Worm (Caenorhabditis elegans) whole organism, mixed stage, embryonic: ENCODE data around the gene sdz-5.
A peak's percentile ranks its signal among the peaks of the same experiment; 100 is the strongest.

Experiments used
- M03D4.4 ChIP-seq: sonication (generic microtip); optimal IDR thresholded peaks from 2 replicates; lab custom pipeline; 2017; ENCODE audit warnings: mild to moderate bottlenecking, missing genetic modification characterization, missing compliant biosample characterization
- bed-3 ChIP-seq: fragments of 200-800 bp; sonication (Bioruptor generic); optimal IDR thresholded peaks from 3 replicates; lab custom pipeline; 2018; ENCODE audit warnings: mild to moderate bottlenecking, missing genetic modification characterization, moderate library complexity, missing compliant biosample characterization
- blmp-1 ChIP-seq: fragments of 150-350 bp; optimal IDR thresholded peaks from 2 replicates; lab custom pipeline; 2014; ENCODE audit warnings: missing biosample characterization, missing genetic modification characterization
- ceh-39 ChIP-seq: fragments of 150-350 bp; optimal IDR thresholded peaks from 2 replicates; lab custom pipeline; 2014; ENCODE audit warnings: missing biosample characterization, missing genetic modification characterization
- ceh-43 ChIP-seq: fragments of 200-800 bp; sonication (Bioruptor generic); optimal IDR thresholded peaks from 2 replicates; lab custom pipeline; 2018; ENCODE audit warnings: mild to moderate bottlenecking, missing genetic modification characterization, moderate library complexity, missing compliant biosample characterization
- ces-1 ChIP-seq: fragments of 150-350 bp; optimal IDR thresholded peaks from 2 replicates; lab custom pipeline; 2014; ENCODE audit warnings: missing biosample characterization, missing genetic modification reagents, missing genetic modification characterization
- drap-1 ChIP-seq: fragments of 200-800 bp; sonication (Bioruptor generic); optimal IDR thresholded peaks from 3 replicates; lab custom pipeline; 2018; ENCODE audit warnings: mild to moderate bottlenecking, missing genetic modification characterization, missing compliant biosample characterization
- elt-1 ChIP-seq: sonication (generic microtip); optimal IDR thresholded peaks from 2 replicates; lab custom pipeline; 2017; ENCODE audit warnings: missing genetic modification characterization, mild to moderate bottlenecking, missing compliant biosample characterization, antibody characterized with exemption, moderate library complexity, borderline replicate concordance; ENCODE audit not compliant: insufficient read depth
- elt-3 ChIP-seq: fragments of 150-350 bp; optimal IDR thresholded peaks from 2 replicates; lab custom pipeline; 2014; ENCODE audit warnings: missing biosample characterization, missing genetic modification characterization
- hlh-1 ChIP-seq: fragments of 150-350 bp; optimal IDR thresholded peaks from 2 replicates; lab custom pipeline; 2014; ENCODE audit warnings: missing biosample characterization, missing genetic modification reagents, missing genetic modification characterization
- lin-32 ChIP-seq: fragments of 200-800 bp; sonication (Bioruptor generic); optimal IDR thresholded peaks from 2 replicates; lab custom pipeline; 2018; ENCODE audit warnings: mild to moderate bottlenecking, missing genetic modification characterization, missing compliant biosample characterization
- lsy-2 ChIP-seq: fragments of 150-350 bp; optimal IDR thresholded peaks from 2 replicates; lab custom pipeline; 2014; ENCODE audit warnings: missing biosample characterization, missing genetic modification characterization
- mab-5 ChIP-seq: fragments of 150-350 bp; optimal IDR thresholded peaks from 2 replicates; lab custom pipeline; 2014; ENCODE audit warnings: missing biosample characterization, missing genetic modification characterization
- mls-2 ChIP-seq: sonication (generic microtip); optimal IDR thresholded peaks from 2 replicates; lab custom pipeline; 2016; ENCODE audit warnings: mild to moderate bottlenecking, missing genetic modification characterization, moderate library complexity, missing compliant biosample characterization
- nhr-2 ChIP-seq: fragments of 150-350 bp; optimal IDR thresholded peaks from 2 replicates; lab custom pipeline; 2014; ENCODE audit warnings: missing biosample characterization, missing genetic modification characterization
- nhr-237 ChIP-seq: fragments of 150-350 bp; optimal IDR thresholded peaks from 2 replicates; lab custom pipeline; 2014; ENCODE audit warnings: missing biosample characterization, missing genetic modification characterization
- nhr-28 ChIP-seq: fragments of 150-350 bp; optimal IDR thresholded peaks from 2 replicates; lab custom pipeline; 2014; ENCODE audit warnings: missing biosample characterization, missing genetic modification characterization
- nhr-76 ChIP-seq: sonication (generic microtip); optimal IDR thresholded peaks from 2 replicates; lab custom pipeline; 2017; ENCODE audit warnings: missing biosample characterization, missing genetic modification characterization
- pha-4 ChIP-seq: fragments of 150-350 bp; optimal IDR thresholded peaks from 2 replicates; lab custom pipeline; 2018; ENCODE audit warnings: missing biosample characterization, missing genetic modification reagents, missing genetic modification characterization
- sem-2 ChIP-seq: fragments of 200-800 bp; sonication (Bioruptor generic); optimal IDR thresholded peaks from 2 replicates; lab custom pipeline; 2018; ENCODE audit warnings: mild to moderate bottlenecking, missing genetic modification characterization, missing compliant biosample characterization
- sptf-1 ChIP-seq: sonication (generic microtip); optimal IDR thresholded peaks from 2 replicates; lab custom pipeline; 2017; ENCODE audit warnings: mild to moderate bottlenecking, missing genetic modification characterization, moderate library complexity, missing compliant biosample characterization
- tbx-8 ChIP-seq: fragments of 200-800 bp; sonication (Bioruptor generic); optimal IDR thresholded peaks from 2 replicates; lab custom pipeline; 2018; ENCODE audit warnings: mild to moderate bottlenecking, missing genetic modification characterization, moderate library complexity, missing compliant biosample characterization
- unc-120 ChIP-seq: sonication (generic microtip); optimal IDR thresholded peaks from 2 replicates; lab custom pipeline; 2017; ENCODE audit warnings: missing genetic modification characterization, missing compliant biosample characterization; ENCODE audit not compliant: poor library complexity, severe bottlenecking
- unc-39 ChIP-seq: fragments of 150-350 bp; optimal IDR thresholded peaks from 2 replicates; lab custom pipeline; 2014; ENCODE audit warnings: missing biosample characterization, missing genetic modification characterization
- unc-62 ChIP-seq: fragments of 150-350 bp; optimal IDR thresholded peaks from 2 replicates; lab custom pipeline; 2014; ENCODE audit warnings: missing biosample characterization, missing genetic modification reagents, missing genetic modification characterization
- zip-8 ChIP-seq: fragments of 150-350 bp; optimal IDR thresholded peaks from 2 replicates; lab custom pipeline; 2014; ENCODE audit warnings: missing biosample characterization, missing genetic modification characterization
- ztf-11 ChIP-seq: fragments of 150-350 bp; optimal IDR thresholded peaks from 2 replicates; lab custom pipeline; 2014; ENCODE audit warnings: missing biosample characterization, missing genetic modification characterization

The sdz-5 gene

ce11 chrII:3008400-3008799 is at the start of gene sdz-5:
Gene sdz-5, plus strand, starts transcription at chrII:3008700.
- TF ChIP-seq ceh-39 (tag; lab: Kevin White, UChicago): peak; percentile 8
- TF ChIP-seq nhr-237 (tag; lab: Kevin White, UChicago): no peak

ce11 chrII:2962531-2963164 is 45.9 kb upstream of the sdz-5 start:
- peak; percentile 77 for TF ChIP-seq zip-8 (tag; lab: Kevin White, UChicago)
- no peak for TF ChIP-seq tbx-8 (GFP tag; lab: Kevin White, UChicago)
- TF ChIP-seq, all 35 proteins: peak for 1

DNA sequence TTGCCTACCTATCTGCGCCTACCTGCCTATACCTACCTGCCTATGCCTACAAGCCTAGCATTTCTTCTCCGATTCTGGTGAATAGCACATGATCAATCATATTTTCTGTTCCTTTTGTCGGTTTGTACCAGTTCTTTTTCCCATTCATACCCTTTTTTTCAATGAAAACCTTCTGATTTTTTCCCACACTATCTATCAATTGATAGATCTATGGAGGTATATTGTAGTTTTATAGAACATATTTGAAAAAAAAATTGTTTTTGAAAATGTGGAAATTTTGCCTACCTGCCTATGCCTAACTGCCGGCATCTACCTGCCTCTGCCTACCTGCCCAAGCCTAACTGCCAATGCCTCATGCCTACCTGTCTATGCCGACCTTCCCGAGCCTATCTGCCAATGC is 44.9 kb upstream of the sdz-5 start:
- no peak for TF ChIP-seq sem-2
- no peak for TF ChIP-seq blmp-1 (tag; lab: Kevin White, UChicago)
- no peak for TF ChIP-seq hlh-1
- TF ChIP-seq unc-62 (GFP tag; lab: Kevin White, UChicago): no peak

DNA sequence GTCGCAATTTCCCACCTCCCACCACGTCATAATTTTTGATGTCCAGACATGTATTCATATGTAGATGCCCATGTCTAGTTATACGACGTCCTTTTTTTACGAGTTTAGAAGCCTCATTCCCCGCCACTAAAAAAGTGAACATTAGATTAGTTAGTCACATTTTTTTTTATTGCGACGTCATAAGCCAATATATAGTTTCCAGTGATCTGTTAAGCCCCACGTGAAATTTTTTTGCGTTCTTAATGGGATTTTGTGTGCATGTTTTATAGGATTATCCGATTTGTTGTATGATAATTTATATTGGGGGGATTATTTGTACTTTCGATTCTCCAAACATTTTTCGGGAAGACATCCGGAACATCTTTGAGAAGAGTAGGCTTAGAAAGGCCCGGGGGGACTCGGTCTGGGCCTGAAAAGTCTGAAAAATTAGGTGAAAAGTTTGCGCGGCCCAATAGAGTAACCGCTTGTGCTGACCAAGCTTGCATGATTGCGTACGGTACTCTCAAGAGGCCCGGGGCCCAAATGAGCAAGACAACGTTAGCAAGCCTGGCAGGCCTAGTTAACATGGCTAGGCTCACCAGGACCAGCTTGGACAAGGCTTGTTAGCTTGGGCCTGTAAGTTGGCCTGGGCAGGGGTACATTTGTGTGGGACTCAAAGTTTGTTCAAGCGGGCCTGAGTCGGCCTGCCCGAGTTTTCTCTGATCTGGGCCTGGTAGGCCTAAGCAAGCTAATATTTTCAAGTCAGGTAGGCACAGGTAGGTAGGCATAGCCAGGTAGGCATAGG is 43.1 kb upstream of the sdz-5 start:
- TF ChIP-seq ceh-43 (GFP tag; lab: Kevin White, UChicago) (no peak), hlh-1 (no peak), pha-4 (no peak)
- TF ChIP-seq, all 35 proteins: peak for 0

DNA sequence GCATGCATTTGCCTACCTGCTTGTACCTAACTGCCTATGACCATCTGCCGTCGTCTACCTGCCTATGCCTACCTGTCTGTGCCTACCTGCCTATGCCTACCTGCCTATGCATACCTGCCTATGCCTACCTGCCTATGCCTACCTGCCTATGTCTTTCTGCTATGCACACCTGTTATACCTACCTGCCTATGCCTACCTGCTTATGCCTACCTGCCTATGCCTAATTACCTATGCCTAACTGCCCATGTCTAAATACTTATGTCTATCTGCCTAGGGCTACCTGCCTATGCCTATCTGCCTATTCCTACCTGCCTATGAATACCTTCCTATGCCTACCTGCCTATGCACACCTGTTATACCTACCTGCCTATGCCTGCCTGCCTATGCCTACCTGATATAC is 42.1 kb upstream of the sdz-5 start:
- TF ChIP-seq nhr-76 (tag; lab: Kevin White, UChicago) (no peak), unc-39 (tag; lab: Kevin White, UChicago) (no peak), sptf-1 (tag; lab: Kevin White, UChicago) (no peak), nhr-28 (tag; lab: Kevin White, UChicago) (no peak), unc-120 (tag; lab: Kevin White, UChicago) (no peak), nhr-237 (tag; lab: Kevin White, UChicago) (no peak)

DNA sequence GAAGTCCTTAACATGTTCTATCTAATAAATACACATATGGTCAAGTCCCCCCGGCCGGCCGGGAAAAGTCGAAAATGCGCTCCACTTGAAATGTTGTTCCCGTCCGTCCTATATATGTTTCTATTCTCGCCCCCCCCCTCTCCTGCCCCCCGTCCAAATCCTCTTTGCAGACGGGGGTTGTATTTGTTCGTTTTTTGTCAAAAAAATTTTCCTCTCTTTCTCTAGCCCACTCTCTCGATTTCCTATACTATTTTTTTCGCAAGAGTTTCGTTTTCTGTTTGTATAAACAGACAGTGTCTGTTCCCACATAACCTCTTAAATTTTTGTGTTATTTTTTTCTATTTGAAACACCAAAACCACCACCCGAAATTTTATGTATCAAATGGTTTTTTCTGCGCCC is 41.4 kb upstream of the sdz-5 start:
- TF ChIP-seq ztf-11 (no peak), elt-3 (tag; lab: Kevin White, UChicago) (no peak), nhr-237 (tag; lab: Kevin White, UChicago) (no peak), elt-1 (tag; lab: Kevin White, UChicago) (no peak), tbx-8 (GFP tag; lab: Kevin White, UChicago) (no peak), ces-1 (GFP tag; lab: Kevin White, UChicago) (no peak), bed-3 (GFP tag; lab: Kevin White, UChicago) (no peak), lsy-2 (no peak), M03D4.4 (no peak), nhr-2 (tag; lab: Kevin White, UChicago) (no peak), mab-5 (tag; lab: Kevin White, UChicago) (no peak), pha-4 (no peak), drap-1 (GFP tag; lab: Kevin White, UChicago) (no peak), hlh-1 (no peak), mls-2 (tag; lab: Kevin White, UChicago) (no peak), sem-2 (no peak), ceh-43 (GFP tag; lab: Kevin White, UChicago) (no peak), unc-120 (tag; lab: Kevin White, UChicago) (no peak), nhr-28 (tag; lab: Kevin White, UChicago) (no peak), lin-32 (GFP tag; lab: Kevin White, UChicago) (no peak)
- TF ChIP-seq, all 35 proteins: peak for 0
